Fruit fly (Drosophila melanogaster) whole organism, embryonic: ENCODE data around the gene Mlp84B.
A peak's percentile ranks its signal among the peaks of the same experiment; 100 is the strongest.

Source experiments
- C15 ChIP-seq: fragments of 200-800 bp; sonication (Bioruptor generic); IDR thresholded peaks from 3 replicates; pipeline ENCODE4 v1.3.6; 2022; ENCODE audit warnings: missing biosample characterization, missing genetic modification characterization
- CG10565 ChIP-seq: fragments of 200-800 bp; sonication (Bioruptor generic); optimal IDR thresholded peaks from 3 replicates; lab custom pipeline; 2016; ENCODE audit warnings: missing biosample characterization, mild to moderate bottlenecking, missing genetic modification characterization
- CG12071 ChIP-seq: fragments of 200-800 bp; sonication (Bioruptor generic); optimal IDR thresholded peaks from 3 replicates; lab custom pipeline; 2018; ENCODE audit warnings: missing biosample characterization, mild to moderate bottlenecking, missing genetic modification characterization
- CG13123 ChIP-seq: fragments of 200-800 bp; sonication (Bioruptor generic); optimal IDR thresholded peaks from 2 replicates; lab custom pipeline; 2016; ENCODE audit warnings: missing biosample characterization, missing genetic modification characterization
- CG15479 ChIP-seq: fragments of 200-800 bp; sonication (Bioruptor generic); optimal IDR thresholded peaks from 3 replicates; lab custom pipeline; 2019; ENCODE audit warnings: missing biosample characterization, mild to moderate bottlenecking, missing genetic modification characterization, moderate library complexity
- CG16813 ChIP-seq: fragments of 200-800 bp; sonication (Bioruptor generic); IDR thresholded peaks from 3 replicates; pipeline ENCODE4 v1.3.6; 2022; ENCODE audit warnings: missing biosample characterization, missing genetic modification characterization; ENCODE audit not compliant: partially characterized antibody
- CG17186 ChIP-seq: fragments of 200-800 bp; sonication (Bioruptor generic); optimal IDR thresholded peaks from 3 replicates; lab custom pipeline; 2017; ENCODE audit warnings: missing biosample characterization, missing genetic modification reagents, missing genetic modification characterization
- CG17385 ChIP-seq: fragments of 200-800 bp; sonication (Bioruptor generic); optimal IDR thresholded peaks from 3 replicates; lab custom pipeline; 2018; ENCODE audit warnings: missing biosample characterization, mild to moderate bottlenecking, missing genetic modification characterization
- CG2202 ChIP-seq: fragments of 200-800 bp; sonication (Bioruptor generic); optimal IDR thresholded peaks from 2 replicates; lab custom pipeline; 2018; ENCODE audit warnings: missing biosample characterization, mild to moderate bottlenecking, missing genetic modification characterization
- CG3065 ChIP-seq: fragments of 200-800 bp; sonication (Bioruptor generic); optimal IDR thresholded peaks from 2 replicates; lab custom pipeline; 2016; ENCODE audit warnings: missing biosample characterization, missing genetic modification characterization
- CG3995 ChIP-seq: fragments of 200-800 bp; sonication (Bioruptor generic); optimal IDR thresholded peaks from 3 replicates; lab custom pipeline; 2016; ENCODE audit warnings: missing biosample characterization, missing genetic modification characterization
- CG42726 ChIP-seq: fragments of 200-800 bp; sonication (Bioruptor generic); IDR thresholded peaks from 2 replicates; pipeline ENCODE4 v1.3.6; 2022; ENCODE audit warnings: missing biosample characterization, missing genetic modification characterization; ENCODE audit not compliant: partially characterized antibody
- CG6654 ChIP-seq: fragments of 200-800 bp; sonication (Bioruptor generic); optimal IDR thresholded peaks from 2 replicates; lab custom pipeline; 2017; ENCODE audit warnings: missing biosample characterization, mild to moderate bottlenecking, missing genetic modification characterization
- CG6683 ChIP-seq: fragments of 200-800 bp; sonication (Bioruptor generic); optimal IDR thresholded peaks from 2 replicates; lab custom pipeline; 2017; ENCODE audit warnings: missing biosample characterization, mild to moderate bottlenecking, missing genetic modification characterization, missing genetic modification reagents
- CG6689 ChIP-seq: fragments of 200-800 bp; sonication (Bioruptor generic); IDR thresholded peaks from 2 replicates; pipeline ENCODE4 v1.3.6; 2022; ENCODE audit warnings: missing biosample characterization, missing genetic modification characterization
- CG7372 ChIP-seq: fragments of 200-800 bp; sonication (Bioruptor generic); IDR thresholded peaks from 2 replicates; pipeline ENCODE4 v1.3.6; 2022; ENCODE audit warnings: missing biosample characterization, missing genetic modification characterization
- CG7928 ChIP-seq: fragments of 200-800 bp; sonication (Bioruptor generic); optimal IDR thresholded peaks from 2 replicates; lab custom pipeline; 2017; ENCODE audit warnings: missing biosample characterization, mild to moderate bottlenecking, missing genetic modification characterization
- CG8924 ChIP-seq: fragments of 200-800 bp; optimal IDR thresholded peaks from 3 replicates; lab custom pipeline; 2019; ENCODE audit warnings: missing biosample characterization, mild to moderate bottlenecking, missing genetic modification characterization, moderate library complexity
- CG9727 ChIP-seq: fragments of 200-800 bp; sonication (Bioruptor generic); optimal IDR thresholded peaks from 3 replicates; lab custom pipeline; 2017; ENCODE audit warnings: missing biosample characterization, mild to moderate bottlenecking, missing genetic modification characterization
- Dad ChIP-seq: fragments of 200-800 bp; sonication (Bioruptor generic); optimal IDR thresholded peaks from 3 replicates; lab custom pipeline; 2016; ENCODE audit warnings: missing biosample characterization, missing genetic modification characterization
- Dfd ChIP-seq, 2 experiments: fragments of >200 bp; optimal IDR thresholded peaks; 2 replicates each; lab custom pipeline; 2017; ENCODE audit warnings: missing biosample characterization in 2 of 2, missing genetic modification characterization in 2 of 2
- Eip74EF ChIP-seq, 2 experiments: fragments of 200-800 bp in 1 of 2; fragments of >200 bp in 1 of 2; sonication (Bioruptor generic) in 1 of 2; optimal IDR thresholded peaks; 2 replicates each; lab custom pipeline; 2017 to 2019; ENCODE audit warnings: missing biosample characterization in 2 of 2, missing genetic modification characterization in 2 of 2, mild to moderate bottlenecking in 1 of 2, moderate library complexity in 1 of 2
- Fer2 ChIP-seq: fragments of 200-800 bp; sonication (Bioruptor generic); optimal IDR thresholded peaks from 2 replicates; lab custom pipeline; 2018; ENCODE audit warnings: missing biosample characterization, mild to moderate bottlenecking, missing genetic modification characterization, moderate library complexity
- Hmr ChIP-seq: fragments of 200-800 bp; sonication (Bioruptor generic); optimal IDR thresholded peaks from 3 replicates; lab custom pipeline; 2017; ENCODE audit warnings: mild to moderate bottlenecking, missing biosample characterization, missing genetic modification reagents, missing genetic modification characterization
- Hmx ChIP-seq: fragments of 200-800 bp; sonication (Bioruptor generic); optimal IDR thresholded peaks from 2 replicates; lab custom pipeline; 2016; ENCODE audit warnings: missing biosample characterization, missing genetic modification characterization
- Neu2 ChIP-seq: fragments of 200-800 bp; sonication (Bioruptor generic); optimal IDR thresholded peaks from 3 replicates; lab custom pipeline; 2016; ENCODE audit warnings: missing biosample characterization, missing genetic modification characterization, borderline replicate concordance
- Nf-YA ChIP-seq: fragments of 200-800 bp; sonication (Bioruptor generic); IDR thresholded peaks from 2 replicates; pipeline ENCODE4 v1.3.6; 2022; ENCODE audit warnings: missing biosample characterization, missing genetic modification characterization
- YL-1 ChIP-seq: fragments of 200-800 bp; sonication (Bioruptor generic); optimal IDR thresholded peaks from 3 replicates; lab custom pipeline; 2017; ENCODE audit warnings: missing biosample characterization, mild to moderate bottlenecking, missing genetic modification characterization
- da ChIP-seq: fragments of 200-800 bp; sonication (Bioruptor generic); optimal IDR thresholded peaks from 2 replicates; lab custom pipeline; 2016; ENCODE audit warnings: missing biosample characterization, missing genetic modification characterization
- dan ChIP-seq: fragments of 200-800 bp; sonication (Bioruptor generic); IDR thresholded peaks from 2 replicates; pipeline ENCODE4 v1.3.6; 2022; ENCODE audit warnings: missing biosample characterization, missing genetic modification characterization
- dati ChIP-seq: fragments of 200-800 bp; sonication (Bioruptor generic); IDR thresholded peaks from 2 replicates; pipeline ENCODE4 v1.3.6; 2022; ENCODE audit warnings: missing biosample characterization, missing genetic modification characterization
- dm ChIP-seq: fragments of 200-800 bp; sonication (Bioruptor generic); optimal IDR thresholded peaks from 3 replicates; lab custom pipeline; 2016; ENCODE audit warnings: missing biosample characterization, missing genetic modification characterization
- dmrt99B ChIP-seq: fragments of 200-800 bp; sonication (Bioruptor generic); optimal IDR thresholded peaks from 2 replicates; lab custom pipeline; 2018; ENCODE audit warnings: missing biosample characterization, mild to moderate bottlenecking, missing genetic modification characterization, moderate library complexity
- esg ChIP-seq: fragments of 200-800 bp; sonication (Bioruptor generic); conservative IDR thresholded peaks from 2 replicates; pipeline ENCODE4 v1.3.6; 2022; ENCODE audit warnings: missing biosample characterization, missing genetic modification characterization
- gcm2 ChIP-seq: fragments of 200-800 bp; sonication (Bioruptor generic); optimal IDR thresholded peaks from 2 replicates; lab custom pipeline; 2016; ENCODE audit warnings: missing biosample characterization, missing genetic modification characterization
- grau ChIP-seq: fragments of 200-800 bp; optimal IDR thresholded peaks from 3 replicates; lab custom pipeline; 2019; ENCODE audit warnings: missing biosample characterization, mild to moderate bottlenecking, missing genetic modification characterization, moderate library complexity
- grn ChIP-seq: fragments of 200-800 bp; sonication (Bioruptor generic); optimal IDR thresholded peaks from 3 replicates; lab custom pipeline; 2017; ENCODE audit warnings: missing biosample characterization, missing genetic modification characterization
- gro ChIP-seq: fragments of 200-800 bp; sonication (Bioruptor generic); optimal IDR thresholded peaks from 2 replicates; lab custom pipeline; 2016; ENCODE audit warnings: missing biosample characterization, missing genetic modification characterization
- lbe ChIP-seq: fragments of 200-800 bp; sonication (Bioruptor generic); optimal IDR thresholded peaks from 2 replicates; lab custom pipeline; 2016; ENCODE audit warnings: missing biosample characterization, mild to moderate bottlenecking, missing genetic modification characterization
- lilli ChIP-seq: fragments of 200-800 bp; sonication (Bioruptor generic); optimal IDR thresholded peaks from 3 replicates; lab custom pipeline; 2016; ENCODE audit warnings: missing biosample characterization, missing genetic modification characterization
- lov ChIP-seq, 2 experiments: fragments of 200-800 bp in 1 of 2; fragments of >200 bp in 1 of 2; sonication (Bioruptor generic) in 1 of 2; IDR thresholded peaks in 1 of 2; optimal IDR thresholded peaks in 1 of 2; 2 replicates in 1 of 2; 3 replicates in 1 of 2; pipeline versions ENCODE4 v1.3.6 to Lab custom; 2017 to 2022; ENCODE audit warnings: missing biosample characterization in 1 of 2, missing genetic modification characterization in 1 of 2
- nmo ChIP-seq: fragments of 200-800 bp; sonication (Bioruptor generic); optimal IDR thresholded peaks from 2 replicates; lab custom pipeline; 2018; ENCODE audit warnings: missing biosample characterization, mild to moderate bottlenecking, missing genetic modification characterization, moderate library complexity
- pan ChIP-seq, 4 experiments: fragments of >200 bp in 3 of 4; fragments of 200-800 bp in 1 of 4; sonication (Bioruptor generic) in 1 of 4; optimal IDR thresholded peaks in 3 of 4; IDR thresholded peaks in 1 of 4; 2 replicates each; pipeline versions ENCODE4 v1.3.6 to Lab custom; 2017 to 2022; ENCODE audit warnings: missing biosample characterization in 2 of 4, missing genetic modification characterization in 2 of 4, mixed read lengths in 1 of 4
- repo ChIP-seq: fragments of 200-800 bp; sonication (Bioruptor generic); optimal IDR thresholded peaks from 2 replicates; lab custom pipeline; 2016; ENCODE audit warnings: missing biosample characterization, missing genetic modification characterization
- scrt ChIP-seq: fragments of 200-800 bp; sonication (Bioruptor generic); optimal IDR thresholded peaks from 2 replicates; lab custom pipeline; 2018; ENCODE audit warnings: missing biosample characterization, mild to moderate bottlenecking, missing genetic modification characterization, moderate library complexity
- tgo ChIP-seq: fragments of 200-800 bp; sonication (Bioruptor generic); IDR thresholded peaks from 3 replicates; pipeline ENCODE4 v1.3.6; 2022; ENCODE audit warnings: missing biosample characterization, missing genetic modification characterization
- trem ChIP-seq: fragments of 200-800 bp; optimal IDR thresholded peaks from 3 replicates; lab custom pipeline; 2019; ENCODE audit warnings: missing biosample characterization, mild to moderate bottlenecking, missing genetic modification characterization, moderate library complexity

Mlp84B gene

dm6 chr3R:7086377-7087200, 30.9 kb downstream of the Mlp84B start, which contains the start of gene alphaTub84B (continued):
- TF ChIP-seq YL-1 (peak; percentile 90), pan (optimal IDR thresholded peaks at IDR 0.05; lab: Kevin White, UChicago) (no peak), pan (GFP tag; optimal IDR thresholded peaks at IDR 0.05 in 1 of 2, IDR thresholded peaks at IDR 0.05 in 1 of 2) (peak in 1 of 2 experiments; percentile 59), CG10565 (GFP tag; lab: Kevin White, UChicago) (no peak), esg (no peak), CG7372 (no peak), tgo (GFP tag; lab: Robert Waterston, UW) (peak; percentile 51; the same call in 2 of the 3 replicates), Neu2 (GFP tag; lab: Kevin White, UChicago) (peak; percentile 51), CG6689 (GFP tag; lab: Robert Waterston, UW) (no peak), Fer2 (peak; percentile 6), Nf-YA (GFP tag; lab: Robert Waterston, UW) (no peak), Hmr (GFP tag; lab: Kevin White, UChicago) (peak; percentile 75), nmo (GFP tag; lab: Kevin White, UChicago) (peak; percentile 30), CG17186 (GFP tag; lab: Kevin White, UChicago) (peak; percentile 62), dmrt99B (tag; lab: Kevin White, UChicago) (peak; percentile 63), da (peak; percentile 14), scrt (peak; percentile 76), CG12071 (GFP tag; lab: Kevin White, UChicago) (peak; percentile 79), C15 (peak; percentile 28; the same call in 1 of the 3 replicates), grau (peak; percentile 45), dati (GFP tag; lab: Robert Waterston, UW) (peak; percentile 49), CG3995 (GFP tag; lab: Kevin White, UChicago) (no peak), CG42726 (GFP tag; lab: Robert Waterston, UW) (peak; percentile 89), CG2202 (tag; lab: Kevin White, UChicago) (peak; percentile 21), Eip74EF (GFP tag; optimal IDR thresholded peaks at IDR 0.05; lab: Kevin White, UChicago) (peak in 1 of 2 experiments; percentile 42), CG6654 (GFP tag; lab: Kevin White, UChicago) (no peak), CG17385 (GFP tag; lab: Kevin White, UChicago) (peak; percentile 77), repo (peak; percentile 71), lbe (GFP tag; lab: Kevin White, UChicago) (peak; percentile 57), CG7928 (GFP tag; lab: Kevin White, UChicago) (no peak), CG8924 (tag; lab: Kevin White, UChicago) (peak; percentile 67), trem (tag; lab: Kevin White, UChicago) (peak; percentile 64), CG6683 (GFP tag; lab: Kevin White, UChicago) (peak; percentile 19), CG13123 (GFP tag; lab: Kevin White, UChicago) (peak; percentile 56), CG15479 (GFP tag; lab: Kevin White, UChicago) (no peak), gro (peak; percentile 89), CG9727 (peak; percentile 58), gcm2 (GFP tag; lab: Kevin White, UChicago) (no peak), grn (peak; percentile 62), Hmx (no peak), lilli (peak; percentile 95), dm (GFP tag; lab: Kevin White, UChicago) (peak; percentile 54), Dad (GFP tag; lab: Kevin White, UChicago) (peak; percentile 47), CG3065 (GFP tag; lab: Kevin White, UChicago) (no peak), Dfd (GFP tag; optimal IDR thresholded peaks at IDR 0.05; lab: Kevin White, UChicago) (no peak), CG16813 (peak; percentile 36; the same call in 1 of the 3 replicates), lov (optimal IDR thresholded peaks at IDR 0.05; lab: Kevin White, UChicago) (no peak), lov (GFP tag; IDR thresholded peaks at IDR 0.05; lab: Robert Waterston, UW) (peak; percentile 88), dan (no peak)
